Worm (Caenorhabditis elegans) whole organism, midembryonic: ENCODE results near the gene Y38F1A.4.

Experiments
- ztf-23 ChIP-seq: fragments of 200-800 bp; sonication (Bioruptor generic); IDR thresholded peaks from 2 replicates; pipeline ENCODE4 v1.3.6; 2022; ENCODE audit warnings: missing genetic modification reagents, missing genetic modification characterization, missing compliant biosample characterization
- ztf-29 ChIP-seq: fragments of 200-800 bp; sonication (Bioruptor generic); IDR thresholded peaks from 2 replicates; pipeline ENCODE4 v1.3.6; 2022; ENCODE audit warnings: missing genetic modification reagents, missing genetic modification characterization, missing compliant biosample characterization

DNA sequence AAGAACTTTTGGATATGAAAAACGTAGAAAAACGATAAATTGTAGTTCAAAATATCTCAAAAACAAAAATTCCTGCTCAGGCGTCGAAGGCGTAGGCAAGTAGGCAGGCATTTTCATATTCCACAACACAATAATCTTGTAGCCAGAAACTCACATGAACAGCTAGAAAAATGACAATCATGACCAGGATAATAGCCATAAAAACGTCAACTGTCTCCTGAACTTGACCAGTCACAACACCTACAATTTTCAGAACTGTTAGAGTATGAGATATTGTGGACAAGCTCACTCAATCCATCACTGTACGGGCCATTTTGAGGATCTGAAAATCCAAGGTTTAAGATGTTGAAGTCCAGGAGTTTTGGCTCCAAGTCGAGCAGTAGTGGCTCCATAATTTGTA is 27.9 kb upstream of the Y38F1A.4 start, which contains the start of gene Y38F1A.7:
- no peak for TF ChIP-seq ztf-29 (GFP tag; lab: Robert Waterston, UW)
- no peak for TF ChIP-seq ztf-23 (GFP tag; lab: Robert Waterston, UW)
